Fruit fly (Drosophila melanogaster) whole organism, prepupa: Measurements from ENCODE around the gene Fbp1.

Experiments used
- CG31627 ChIP-seq: fragments of 200-800 bp; sonication (Bioruptor generic); optimal IDR thresholded peaks from 3 replicates; lab custom pipeline; 2016; ENCODE audit warnings: missing biosample characterization, missing genetic modification characterization
- CG32006 ChIP-seq: fragments of 200-800 bp; sonication (Bioruptor generic); optimal IDR thresholded peaks from 3 replicates; lab custom pipeline; 2017; ENCODE audit warnings: missing biosample characterization, mild to moderate bottlenecking, missing genetic modification characterization
- CG6276 ChIP-seq: fragments of 200-800 bp; sonication (Bioruptor generic); optimal IDR thresholded peaks from 2 replicates; lab custom pipeline; 2017; ENCODE audit warnings: missing biosample characterization, mild to moderate bottlenecking, missing genetic modification characterization
- CG6808 ChIP-seq: fragments of 200-800 bp; sonication (Bioruptor generic); optimal IDR thresholded peaks from 3 replicates; lab custom pipeline; 2017; ENCODE audit warnings: missing biosample characterization, missing genetic modification characterization, mild to moderate bottlenecking, moderate library complexity, missing genetic modification reagents
- Hr39 ChIP-seq: fragments of 200-800 bp; sonication (Bioruptor generic); optimal IDR thresholded peaks from 2 replicates; lab custom pipeline; 2016; ENCODE audit warnings: missing biosample characterization, missing genetic modification characterization
- OdsH ChIP-seq: fragments of 200-800 bp; sonication (Bioruptor generic); optimal IDR thresholded peaks from 3 replicates; lab custom pipeline; 2016; ENCODE audit warnings: missing biosample characterization, missing genetic modification characterization
- Smox ChIP-seq: fragments of 200-800 bp; sonication (Bioruptor generic); optimal IDR thresholded peaks from 3 replicates; lab custom pipeline; 2016; ENCODE audit warnings: missing biosample characterization, missing genetic modification characterization
- esn ChIP-seq: fragments of 200-800 bp; sonication (Bioruptor generic); optimal IDR thresholded peaks from 2 replicates; lab custom pipeline; 2016; ENCODE audit warnings: missing biosample characterization, mild to moderate bottlenecking, missing genetic modification characterization, moderate library complexity

- TF ChIP-seq CG31627 (no peak), esn (GFP tag; lab: Kevin White, UChicago) (no peak), Smox (GFP tag; lab: Kevin White, UChicago) (no peak), CG6808 (GFP tag; lab: Kevin White, UChicago) (no peak), CG6276 (GFP tag; lab: Kevin White, UChicago) (no peak), OdsH (no peak), Hr39 (GFP tag; lab: Kevin White, UChicago) (no peak), CG32006 (no peak)
Measured at dm6 chr3L:14086225-14086624, 11.6 kb downstream of the Fbp1 start.
